Fruit fly (Drosophila melanogaster): ENCODE measurements around the gene mkg-p.
A peak's percentile ranks its signal among the peaks of the same experiment; 100 is the strongest.

mkg-p gene

DNA sequence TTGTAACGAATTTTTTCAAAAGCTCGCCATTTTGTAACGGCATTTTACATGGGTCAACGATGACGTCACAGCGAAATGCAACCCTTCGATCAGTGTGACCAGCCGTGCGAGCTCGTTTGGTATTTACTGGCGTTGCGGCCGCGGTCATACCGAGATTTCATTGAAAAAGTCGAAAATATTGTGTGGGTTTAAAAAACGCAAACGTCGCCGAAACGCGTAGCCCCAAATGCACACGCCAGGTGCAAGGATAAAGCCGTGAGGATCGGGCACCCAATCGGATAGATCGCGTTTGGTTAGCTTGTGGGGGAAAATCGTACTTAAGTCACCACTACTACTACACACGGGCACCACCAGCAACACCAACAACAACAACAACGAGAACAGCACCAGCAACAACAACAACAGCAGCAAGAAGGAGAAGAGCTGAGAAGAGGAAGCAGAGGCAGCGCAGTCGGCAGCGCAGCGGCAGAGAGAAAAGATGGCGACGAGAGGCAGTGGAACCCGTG lies 19.8 kb upstream of the mkg-p start, which contains the start of gene Cbl:
Gene Cbl, plus strand, starts transcription at position 124 of the 506 bp plus-strand sequence.
- TF ChIP-seq Lpt (GFP tag; optimal IDR thresholded peaks at IDR 0.05) (no peak), Sox15 (GFP tag; optimal IDR thresholded peaks at IDR 0.05) (no peak), CG3032 (tag; optimal IDR thresholded peaks at IDR 0.05) (peak; percentile 24), CG8319 (GFP tag; optimal IDR thresholded peaks at IDR 0.05) (no peak), pdm3 (GFP tag; optimal IDR thresholded peaks at IDR 0.05) (no peak), spab (GFP tag; optimal IDR thresholded peaks at IDR 0.05) (no peak), dsx (GFP tag; optimal IDR thresholded peaks at IDR 0.05; ENCODE audit: poor library complexity, severe bottlenecking) (no peak), CG6163 (GFP tag; IDR thresholded peaks at IDR 0.05) (no peak), eg (GFP tag; IDR thresholded peaks at IDR 0.05) (no peak), Eip78C (GFP tag) (peak; percentile 66), Hr38 (GFP tag; optimal IDR thresholded peaks at IDR 0.05) (no peak), topi (GFP tag; optimal IDR thresholded peaks at IDR 0.05) (no peak), cyc (GFP tag; optimal IDR thresholded peaks at IDR 0.05) (no peak), esn (GFP tag; optimal IDR thresholded peaks at IDR 0.05) (peak; percentile 17), CG6792 (GFP tag; optimal IDR thresholded peaks at IDR 0.05) (no peak), Eip75B (GFP tag; optimal IDR thresholded peaks at IDR 0.05) (no peak), CG6854 (GFP tag; optimal IDR thresholded peaks at IDR 0.05) (peak; percentile 60), ss (GFP tag; optimal IDR thresholded peaks at IDR 0.05) (no peak), salr (GFP tag; optimal IDR thresholded peaks at IDR 0.05) (no peak), vri (GFP tag; optimal IDR thresholded peaks at IDR 0.05) (no peak), CG15336 (GFP tag; IDR thresholded peaks at IDR 0.05) (no peak), CG4318 (GFP tag; optimal IDR thresholded peaks at IDR 0.05) (no peak), CG11294 (GFP tag; IDR thresholded peaks at IDR 0.05) (no peak), CG7368 (GFP tag; optimal IDR thresholded peaks at IDR 0.05) (no peak), net (GFP tag; optimal IDR thresholded peaks at IDR 0.05) (no peak), CG11762 (GFP tag; optimal IDR thresholded peaks at IDR 0.05; ENCODE audit: insufficient read depth) (no peak), Met (GFP tag; optimal IDR thresholded peaks at IDR 0.05) (no peak), dac (GFP tag; optimal IDR thresholded peaks at IDR 0.05) (no peak), Smox (GFP tag; optimal IDR thresholded peaks at IDR 0.05) (no peak), Hr4 (GFP tag; optimal IDR thresholded peaks at IDR 0.05) (no peak), CG11902 (GFP tag; optimal IDR thresholded peaks at IDR 0.05) (no peak), Sox14 (GFP tag; optimal IDR thresholded peaks at IDR 0.05) (peak; percentile 22), achi (GFP tag; optimal IDR thresholded peaks at IDR 0.05) (no peak)

DNA sequence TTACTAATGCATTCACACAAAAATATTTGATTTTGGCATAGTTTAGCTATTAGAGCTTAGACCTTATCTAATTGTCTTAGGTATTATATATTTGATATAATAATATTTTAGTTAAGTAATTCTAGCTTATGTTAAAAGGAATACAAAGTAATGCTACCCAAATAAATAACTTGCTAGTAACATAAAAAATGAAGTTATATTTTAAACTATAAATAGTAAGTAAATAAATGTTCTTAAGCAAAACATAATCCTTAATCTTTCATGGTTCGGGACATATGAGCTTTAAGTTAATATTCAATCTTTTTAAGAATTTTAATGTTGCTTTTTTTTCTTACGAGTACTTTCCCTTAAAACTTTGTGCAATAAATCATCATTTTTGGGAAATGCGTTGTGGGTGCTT lies 18.1 kb upstream of the mkg-p start:
- TF ChIP-seq Hr38 (GFP tag; optimal IDR thresholded peaks at IDR 0.05) (no peak), Eip78C (GFP tag) (peak; percentile 85), CG8119 (GFP tag; IDR thresholded peaks at IDR 0.05) (0 out of 3 replicates have a peak, but pooled peaks have one; percentile 22), CG34406 (GFP tag; optimal IDR thresholded peaks at IDR 0.05) (peak; percentile 25), dac (GFP tag; optimal IDR thresholded peaks at IDR 0.05) (peak; percentile 14), fkh (GFP tag; optimal IDR thresholded peaks at IDR 0.05) (no peak), OdsH (GFP tag; optimal IDR thresholded peaks at IDR 0.05) (peak; percentile 51), Lpt (GFP tag; optimal IDR thresholded peaks at IDR 0.05) (no peak), acj6 (GFP tag; optimal IDR thresholded peaks at IDR 0.05) (peak; percentile 15), CG3919 (GFP tag; optimal IDR thresholded peaks at IDR 0.05) (peak; percentile 23), vri (GFP tag; optimal IDR thresholded peaks at IDR 0.05) (no peak), fd85E (GFP tag; optimal IDR thresholded peaks at IDR 0.05) (no peak), CG3032 (tag; optimal IDR thresholded peaks at IDR 0.05) (peak; percentile 3), CG1621 (tag; optimal IDR thresholded peaks at IDR 0.05) (no peak), esn (GFP tag; optimal IDR thresholded peaks at IDR 0.05) (no peak), net (GFP tag; optimal IDR thresholded peaks at IDR 0.05) (peak; percentile 34), spab (GFP tag; optimal IDR thresholded peaks at IDR 0.05) (no peak), lz (GFP tag; optimal IDR thresholded peaks at IDR 0.05) (no peak), fd59A (GFP tag; optimal IDR thresholded peaks at IDR 0.05) (no peak), CG8632 (GFP tag; optimal IDR thresholded peaks at IDR 0.05) (peak; percentile 2), Hr4 (GFP tag; optimal IDR thresholded peaks at IDR 0.05) (peak; percentile 65), dsx (GFP tag; optimal IDR thresholded peaks at IDR 0.05; ENCODE audit: poor library complexity, severe bottlenecking) (no peak), CG15336 (GFP tag; IDR thresholded peaks at IDR 0.05) (peak; percentile 40; the same call in 1 of the 2 replicates), CG4318 (GFP tag; optimal IDR thresholded peaks at IDR 0.05) (peak; percentile 85), Sox15 (GFP tag; optimal IDR thresholded peaks at IDR 0.05) (no peak), CG32006 (GFP tag; optimal IDR thresholded peaks at IDR 0.05) (peak; percentile 90), Ets96B (tag; optimal IDR thresholded peaks at IDR 0.05) (peak; percentile 5), salr (GFP tag; optimal IDR thresholded peaks at IDR 0.05) (peak in 1 of 2 experiments; percentile 67)
